Worm (Caenorhabditis elegans) whole organism, early embryonic: ENCODE results near the gene srp-2.

Experiments used
- F13C5.2 ChIP-seq: sonication (generic microtip); optimal IDR thresholded peaks from 2 replicates; lab custom pipeline; 2017; ENCODE audit warnings: mild to moderate bottlenecking, missing genetic modification characterization, inconsistent platforms, missing compliant biosample characterization
- ama-1 ChIP-seq: fragments of 150-350 bp; optimal IDR thresholded peaks from 2 replicates; lab custom pipeline; 2014

- TF ChIP-seq F13C5.2 (tag; lab: Kevin White, UChicago) (no peak), ama-1 (lab: Kevin White, UChicago) (no peak)
Observed at ce11 chrV:726573-727483, 35.6 kb upstream of the srp-2 start.
